Fruit fly (Drosophila melanogaster) whole organism, adult: ENCODE measurements around the gene Bin1.

Experiments
- CG14711 ChIP-seq: fragments of 200-800 bp; sonication (Bioruptor generic); optimal IDR thresholded peaks from 2 replicates; lab custom pipeline; 2018; ENCODE audit warnings: missing biosample characterization, mild to moderate bottlenecking, missing genetic modification characterization, moderate library complexity
- CG1620 ChIP-seq: fragments of 200-800 bp; sonication (Bioruptor generic); optimal IDR thresholded peaks from 2 replicates; lab custom pipeline; 2016; ENCODE audit warnings: missing biosample characterization, missing genetic modification characterization
- CG33017 ChIP-seq: fragments of 200-800 bp; sonication (Bioruptor generic); optimal IDR thresholded peaks from 2 replicates; lab custom pipeline; 2018; ENCODE audit warnings: missing biosample characterization, mild to moderate bottlenecking, missing genetic modification characterization, moderate library complexity
- CG5204 ChIP-seq: fragments of 200-800 bp; sonication (Bioruptor generic); optimal IDR thresholded peaks from 2 replicates; lab custom pipeline; 2016; ENCODE audit warnings: missing biosample characterization, missing genetic modification characterization
- CG7045 ChIP-seq: fragments of 200-800 bp; sonication (Bioruptor generic); optimal IDR thresholded peaks from 2 replicates; lab custom pipeline; 2017; ENCODE audit warnings: missing biosample characterization, mild to moderate bottlenecking, missing genetic modification characterization
- CG7101 ChIP-seq: fragments of 200-800 bp; sonication (Bioruptor generic); optimal IDR thresholded peaks from 2 replicates; lab custom pipeline; 2018; ENCODE audit warnings: missing biosample characterization, mild to moderate bottlenecking, missing genetic modification characterization, moderate library complexity
- Crg-1 ChIP-seq: fragments of 200-800 bp; sonication (Bioruptor generic); optimal IDR thresholded peaks from 2 replicates; lab custom pipeline; 2016; ENCODE audit warnings: missing biosample characterization, missing genetic modification characterization
- Hr96 ChIP-seq: fragments of 200-800 bp; sonication (Bioruptor generic); optimal IDR thresholded peaks from 2 replicates; lab custom pipeline; 2016; ENCODE audit warnings: missing biosample characterization, missing genetic modification characterization
- bab1 ChIP-seq: fragments of 200-800 bp; sonication (Bioruptor generic); optimal IDR thresholded peaks from 3 replicates; lab custom pipeline; 2019; ENCODE audit warnings: missing biosample characterization, mild to moderate bottlenecking, missing genetic modification characterization, moderate library complexity
- cic ChIP-seq: fragments of 200-800 bp; sonication (Bioruptor generic); optimal IDR thresholded peaks from 2 replicates; lab custom pipeline; 2017; ENCODE audit warnings: missing biosample characterization, mild to moderate bottlenecking, missing genetic modification characterization, moderate library complexity
- cnc ChIP-seq, 2 experiments: fragments of >200 bp; optimal IDR thresholded peaks; 2 replicates each; lab custom pipeline; 2017
- kay ChIP-seq: fragments of 200-800 bp; sonication (Bioruptor generic); peaks from one replicate; lab custom pipeline; 2016; ENCODE audit warnings: missing biosample characterization, missing genetic modification characterization, borderline replicate concordance

DNA sequence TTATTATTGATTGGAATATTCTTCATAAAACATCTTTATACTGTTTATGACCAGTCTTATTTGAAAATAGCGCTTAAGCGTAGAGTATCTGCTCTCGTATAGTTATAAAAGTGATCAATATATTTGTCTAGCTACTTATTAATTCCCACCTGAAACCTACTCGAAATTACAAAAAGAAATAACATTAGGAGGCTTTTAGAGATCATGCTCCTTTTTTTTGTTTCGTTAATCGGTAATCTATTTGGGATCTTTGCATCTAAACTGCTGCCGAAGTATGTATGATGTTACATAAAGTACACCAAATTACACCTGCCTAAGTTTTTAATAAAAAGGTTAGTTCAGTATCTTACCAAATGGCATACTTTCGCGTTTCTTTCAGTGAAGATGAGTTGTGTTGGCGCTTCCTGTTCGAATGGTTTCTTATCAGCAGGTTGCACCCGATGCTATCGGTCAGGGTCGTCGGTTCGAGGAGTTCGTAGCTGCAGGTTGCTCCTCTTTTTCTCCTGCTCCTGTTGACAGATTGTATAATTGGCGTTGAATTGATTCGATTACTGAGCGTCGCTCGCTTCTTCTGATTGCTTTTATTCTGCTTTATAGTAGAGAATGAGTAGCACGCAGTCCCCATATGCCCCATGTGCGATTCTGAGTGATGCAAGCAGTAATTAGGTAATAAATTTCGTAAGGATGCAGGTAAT is 48.8 kb upstream of the Bin1 start:
- TF ChIP-seq CG14711 (tag; lab: Kevin White, UChicago) (no peak), cic (GFP tag; lab: Kevin White, UChicago) (no peak), CG33017 (tag; lab: Kevin White, UChicago) (no peak), bab1 (GFP tag; lab: Kevin White, UChicago) (no peak), CG7101 (no peak), kay (no peak), cnc (optimal IDR thresholded peaks at IDR 0.05; lab: Kevin White, UChicago) (no peak), CG1620 (GFP tag; lab: Kevin White, UChicago) (no peak), Hr96 (no peak), Crg-1 (GFP tag; lab: Kevin White, UChicago) (no peak), CG7045 (no peak), CG5204 (GFP tag; lab: Kevin White, UChicago) (no peak)
